Comparison of ENCODE assay signal across 5 fruit fly cellular contexts in the genomic region with DNA sequence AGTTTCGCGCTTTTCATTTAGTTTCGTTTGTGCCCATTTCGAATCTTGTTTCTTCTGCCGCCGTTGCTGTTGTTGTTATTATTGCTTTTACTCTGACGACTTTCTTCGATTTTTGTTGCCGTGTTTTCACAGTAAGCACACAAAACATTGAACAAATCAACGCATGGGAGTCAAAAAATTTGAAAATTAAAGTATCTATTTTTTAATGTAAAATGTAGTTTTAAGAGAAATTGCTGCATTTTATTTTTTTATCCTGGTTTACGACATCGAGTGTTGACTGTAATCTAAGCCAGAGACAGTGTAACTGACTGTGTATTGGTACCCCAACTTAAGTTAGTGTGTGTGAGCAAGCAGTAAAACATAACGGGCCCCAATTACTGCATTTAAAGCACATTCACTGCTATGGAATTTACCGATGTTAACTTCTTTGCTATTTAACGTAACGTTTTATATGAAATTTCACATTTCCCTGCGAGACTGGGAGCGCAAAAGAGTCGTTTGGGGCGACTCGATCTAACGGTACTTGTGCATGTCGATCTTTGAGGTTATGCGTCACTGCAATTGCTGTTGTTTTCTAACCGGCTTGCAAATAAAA.
A peak's percentile ranks its signal among the peaks of the same experiment; 100 is the strongest.
TF ChIP-seq lines count a peak whose summit lies in the region.

No protein-coding gene starts in this region.

- TF ChIP-seq CTCF in whole organism, embryonic (GFP tag; optimal IDR thresholded peaks at IDR 0.05; lab: Kevin White, UChicago), result no peak

TF ChIP-seq in whole organism, adult, 20 proteins besides CTCF, POLR2A, EP300 and RAD21 (continues in another document):
- TF ChIP-seq Hr96 (GFP tag; optimal IDR thresholded peaks at IDR 0.05; lab: Kevin White, UChicago) (no peak), pad (GFP tag; optimal IDR thresholded peaks at IDR 0.05; lab: Kevin White, UChicago) (peak; percentile 80), kay (GFP tag; lab: Kevin White, UChicago; ENCODE audit: borderline replicate concordance) (no peak), CG7045 (GFP tag; optimal IDR thresholded peaks at IDR 0.05; lab: Kevin White, UChicago) (peak; percentile 64), bab1 (GFP tag; optimal IDR thresholded peaks at IDR 0.05; lab: Kevin White, UChicago) (peak; percentile 96), CG5204 (GFP tag; optimal IDR thresholded peaks at IDR 0.05; lab: Kevin White, UChicago) (no peak), Crg-1 (GFP tag; optimal IDR thresholded peaks at IDR 0.05; lab: Kevin White, UChicago) (peak; percentile 37), cic (GFP tag; optimal IDR thresholded peaks at IDR 0.05; lab: Kevin White, UChicago) (no peak), CG14711 (tag; optimal IDR thresholded peaks at IDR 0.05; lab: Kevin White, UChicago) (peak; percentile 89), tj (GFP tag; optimal IDR thresholded peaks at IDR 0.05; lab: Kevin White, UChicago) (peak; percentile 33), CG12768 (GFP tag; optimal IDR thresholded peaks at IDR 0.05; lab: Kevin White, UChicago) (peak; percentile 59), cnc (optimal IDR thresholded peaks at IDR 0.05; lab: Kevin White, UChicago) (no peak), CG7101 (tag; optimal IDR thresholded peaks at IDR 0.05; lab: Kevin White, UChicago) (peak; percentile 90), Clk (GFP tag; optimal IDR thresholded peaks at IDR 0.05; lab: Kevin White, UChicago) (peak; percentile 51), ovo (GFP tag; optimal IDR thresholded peaks at IDR 0.05; lab: Kevin White, UChicago) (peak; percentile 96), Mnt (GFP tag; optimal IDR thresholded peaks at IDR 0.05; lab: Kevin White, UChicago) (peak; percentile 57), CG1620 (GFP tag; optimal IDR thresholded peaks at IDR 0.05; lab: Kevin White, UChicago) (peak; percentile 74)

TF ChIP-seq in whole organism, embryonic, 481 proteins besides CTCF, POLR2A, EP300 and RAD21 (continues in another document):
- TF ChIP-seq Drgx (GFP tag; IDR thresholded peaks at IDR 0.05; lab: Robert Waterston, UW) (peak; percentile 90), CG10431 (GFP tag; optimal IDR thresholded peaks at IDR 0.05; lab: Kevin White, UChicago) (no peak), Sry-β (GFP tag; optimal IDR thresholded peaks at IDR 0.05; lab: Kevin White, UChicago) (no peak), MTF-1 (GFP tag; optimal IDR thresholded peaks at IDR 0.05; lab: Kevin White, UChicago; ENCODE audit: borderline replicate concordance) (peak; percentile 21), CG6791 (GFP tag; IDR thresholded peaks at IDR 0.05; lab: Robert Waterston, UW; ENCODE audit: partially characterized antibody) (no peak), vfl (GFP tag; optimal IDR thresholded peaks at IDR 0.05; lab: Kevin White, UChicago) (no peak), bbx (GFP tag; IDR thresholded peaks at IDR 0.05; lab: Robert Waterston, UW; ENCODE audit: partially characterized antibody) (no peak), CG14050 (GFP tag; IDR thresholded peaks at IDR 0.05; lab: Robert Waterston, UW) (peak; percentile 44; the same call in 1 of the 3 replicates), disco-r (GFP tag; optimal IDR thresholded peaks at IDR 0.05; lab: Kevin White, UChicago) (no peak), hbn (GFP tag; IDR thresholded peaks at IDR 0.05; lab: Robert Waterston, UW; ENCODE audit: partially characterized antibody) (no peak), so (GFP tag; IDR thresholded peaks at IDR 0.05; lab: Robert Waterston, UW) (peak; percentile 65; the same call in 2 of the 3 replicates), CG3281 (GFP tag; optimal IDR thresholded peaks at IDR 0.05; lab: Kevin White, UChicago) (no peak), CG11093 (GFP tag; IDR thresholded peaks at IDR 0.05; lab: Robert Waterston, UW) (peak; percentile 68; the same call in 2 of the 3 replicates), CG2116 (GFP tag; optimal IDR thresholded peaks at IDR 0.05; lab: Kevin White, UChicago) (no peak), croc (GFP tag; conservative IDR thresholded peaks at IDR 0.05; lab: Robert Waterston, UW) (peak; percentile 58), hth (optimal IDR thresholded peaks at IDR 0.05; lab: Kevin White, UChicago) (no peak)

TF ChIP-seq in whole organism, prepupa, 60 proteins besides CTCF, POLR2A, EP300 and RAD21 (continues in another document):
- TF ChIP-seq Hr4 (GFP tag; optimal IDR thresholded peaks at IDR 0.05; lab: Kevin White, UChicago) (peak; percentile 97), CG6276 (GFP tag; optimal IDR thresholded peaks at IDR 0.05; lab: Kevin White, UChicago) (peak; percentile 91), Eip75B (GFP tag; optimal IDR thresholded peaks at IDR 0.05; lab: Kevin White, UChicago) (peak; percentile 89), pdm3 (GFP tag; optimal IDR thresholded peaks at IDR 0.05; lab: Kevin White, UChicago) (peak; percentile 91), dsx (GFP tag; optimal IDR thresholded peaks at IDR 0.05; lab: Kevin White, UChicago; ENCODE audit: poor library complexity, severe bottlenecking) (no peak), CG11902 (GFP tag; optimal IDR thresholded peaks at IDR 0.05; lab: Kevin White, UChicago) (peak; percentile 86), Sox14 (GFP tag; optimal IDR thresholded peaks at IDR 0.05; lab: Kevin White, UChicago) (peak; percentile 87), Blimp-1 (GFP tag; optimal IDR thresholded peaks at IDR 0.05; lab: Kevin White, UChicago) (peak; percentile 59), achi (GFP tag; optimal IDR thresholded peaks at IDR 0.05; lab: Kevin White, UChicago) (peak; percentile 87), Eip93F (GFP tag; optimal IDR thresholded peaks at IDR 0.05; lab: Kevin White, UChicago) (peak; percentile 70), CG6792 (GFP tag; optimal IDR thresholded peaks at IDR 0.05; lab: Kevin White, UChicago) (peak; percentile 89), OdsH (GFP tag; optimal IDR thresholded peaks at IDR 0.05; lab: Kevin White, UChicago) (peak; percentile 90), Hr39 (GFP tag; optimal IDR thresholded peaks at IDR 0.05; lab: Kevin White, UChicago) (peak; percentile 90), CG8119 (GFP tag; IDR thresholded peaks at IDR 0.05; lab: Robert Waterston, UW) (peak; percentile 95), CG3919 (GFP tag; optimal IDR thresholded peaks at IDR 0.05; lab: Kevin White, UChicago) (peak; percentile 91), Eip78C (GFP tag; lab: Kevin White, UChicago) (peak; percentile 97), CG34406 (GFP tag; optimal IDR thresholded peaks at IDR 0.05; lab: Kevin White, UChicago) (peak; percentile 82)

TF ChIP-seq in whole organism, pupa, 21 proteins besides CTCF, POLR2A, EP300 and RAD21 (continues in another document):
- peak; percentile 67 for TF ChIP-seq CG10348 (GFP tag; IDR thresholded peaks at IDR 0.05; lab: Robert Waterston, UW)
- no peak for TF ChIP-seq gl (tag; optimal IDR thresholded peaks at IDR 0.05; lab: Kevin White, UChicago)
- peak; percentile 92 for TF ChIP-seq CG8301 (tag; optimal IDR thresholded peaks at IDR 0.05; lab: Kevin White, UChicago)
- TF ChIP-seq CG12605 (GFP tag; IDR thresholded peaks at IDR 0.05; lab: Robert Waterston, UW), result peak; percentile 92
- no peak for TF ChIP-seq EcR (GFP tag; optimal IDR thresholded peaks at IDR 0.05; lab: Kevin White, UChicago)
- peak; percentile 58 for TF ChIP-seq CG9948 (tag; optimal IDR thresholded peaks at IDR 0.05; lab: Kevin White, UChicago)
- TF ChIP-seq CG34367 (tag; optimal IDR thresholded peaks at IDR 0.05; lab: Kevin White, UChicago), result peak; percentile 31
- TF ChIP-seq CG13204 (GFP tag; optimal IDR thresholded peaks at IDR 0.05; lab: Kevin White, UChicago), result no peak
- TF ChIP-seq Pif1A (GFP tag; optimal IDR thresholded peaks at IDR 0.05; lab: Kevin White, UChicago), result no peak
- peak; percentile 74 for TF ChIP-seq CG17806 (tag; optimal IDR thresholded peaks at IDR 0.05; lab: Kevin White, UChicago)
- TF ChIP-seq rn (GFP tag; IDR thresholded peaks at IDR 0.05; lab: Robert Waterston, UW), result peak; percentile 79
- TF ChIP-seq D1 (tag; optimal IDR thresholded peaks at IDR 0.05; lab: Kevin White, UChicago), result no peak
- TF ChIP-seq Ets98B (GFP tag; IDR thresholded peaks at IDR 0.05; lab: Robert Waterston, UW), result peak; percentile 97
- TF ChIP-seq Snoo (tag; optimal IDR thresholded peaks at IDR 0.05; lab: Kevin White, UChicago), result peak; percentile 79
- TF ChIP-seq CG8159 (tag; optimal IDR thresholded peaks at IDR 0.05; lab: Kevin White, UChicago), result no peak
- TF ChIP-seq fd96Ca (GFP tag; IDR thresholded peaks at IDR 0.05; lab: Robert Waterston, UW), result peak; percentile 79; the same call in 2 of the 3 replicates
- TF ChIP-seq CG15710 (tag; optimal IDR thresholded peaks at IDR 0.05; lab: Kevin White, UChicago), result peak; percentile 58
- peak; percentile 94 for TF ChIP-seq CG4496 (GFP tag; IDR thresholded peaks at IDR 0.05; lab: Robert Waterston, UW)
- TF ChIP-seq CG14655 (GFP tag; optimal IDR thresholded peaks at IDR 0.05; lab: Kevin White, UChicago), result no peak

TF ChIP-seq in whole organism, wandering third instar larva, 38 proteins besides CTCF, POLR2A, EP300 and RAD21 (continues in another document):
- TF ChIP-seq sage (GFP tag; optimal IDR thresholded peaks at IDR 0.05; lab: Kevin White, UChicago) (no peak), jim (GFP tag; optimal IDR thresholded peaks at IDR 0.05; lab: Kevin White, UChicago) (no peak), Vsx2 (GFP tag; optimal IDR thresholded peaks at IDR 0.05; lab: Kevin White, UChicago; ENCODE audit: partially characterized antibody) (no peak), Mio (GFP tag; optimal IDR thresholded peaks at IDR 0.05; lab: Kevin White, UChicago) (peak; percentile 38), Jra (GFP tag; optimal IDR thresholded peaks at IDR 0.05; lab: Kevin White, UChicago) (peak; percentile 67), tai (GFP tag; optimal IDR thresholded peaks at IDR 0.05; lab: Kevin White, UChicago) (no peak), GATAd (GFP tag; optimal IDR thresholded peaks at IDR 0.05; lab: Kevin White, UChicago) (peak; percentile 51), br (GFP tag; optimal IDR thresholded peaks at IDR 0.05; lab: Kevin White, UChicago) (peak; percentile 86), Hr78 (GFP tag; optimal IDR thresholded peaks at IDR 0.05; lab: Kevin White, UChicago) (no peak), Sp1 (GFP tag; optimal IDR thresholded peaks at IDR 0.05; lab: Kevin White, UChicago) (peak; percentile 76), HLH106 (tag; optimal IDR thresholded peaks at IDR 0.05; lab: Kevin White, UChicago) (peak; percentile 84), foxo (GFP tag; optimal IDR thresholded peaks at IDR 0.05; lab: Kevin White, UChicago) (peak; percentile 22 to 92), Dif (GFP tag; optimal IDR thresholded peaks at IDR 0.05; lab: Kevin White, UChicago; ENCODE audit: partially characterized antibody) (no peak), Abd-B (GFP tag; optimal IDR thresholded peaks at IDR 0.05; lab: Kevin White, UChicago) (no peak), brk (GFP tag; optimal IDR thresholded peaks at IDR 0.05; lab: Kevin White, UChicago) (no peak), psq (GFP tag; optimal IDR thresholded peaks at IDR 0.05; lab: Kevin White, UChicago) (peak; percentile 76), fru (GFP tag; optimal IDR thresholded peaks at IDR 0.05; lab: Kevin White, UChicago) (peak; percentile 88), lola (GFP tag; optimal IDR thresholded peaks at IDR 0.05; lab: Kevin White, UChicago) (no peak), pan (optimal IDR thresholded peaks at IDR 0.05; lab: Kevin White, UChicago) (no peak), dl (GFP tag; optimal IDR thresholded peaks at IDR 0.05; lab: Kevin White, UChicago; ENCODE audit: insufficient read depth in 1 of 2, partially characterized antibody in 2 of 2) (no peak), CG9705 (GFP tag; optimal IDR thresholded peaks at IDR 0.05; lab: Kevin White, UChicago) (peak; percentile 42)
